Worm (Caenorhabditis elegans) whole organism, young adult: ENCODE results near the gene sre-29.
A peak's percentile ranks its signal among the peaks of the same experiment; 100 is the strongest.

ENCODE experiments used
- B0035.1 ChIP-seq: sonication (generic microtip); optimal IDR thresholded peaks from 2 replicates; lab custom pipeline; 2016; ENCODE audit warnings: missing genetic modification characterization, mild to moderate bottlenecking, missing compliant biosample characterization, missing genotype, missing genetic modification reagents
- B0261.1 ChIP-seq: sonication (generic microtip); optimal IDR thresholded peaks from 2 replicates; lab custom pipeline; 2016; ENCODE audit warnings: mild to moderate bottlenecking, missing genetic modification characterization, moderate library complexity, missing compliant biosample characterization
- B0336.3 ChIP-seq: fragments of 200-800 bp; sonication (Bioruptor generic); IDR thresholded peaks from 2 replicates; pipeline ENCODE4 v1.3.6; 2022; ENCODE audit warnings: missing genetic modification characterization, missing compliant biosample characterization
- F22D6.2 ChIP-seq: sonication (generic microtip); optimal IDR thresholded peaks from 2 replicates; lab custom pipeline; 2016; ENCODE audit warnings: mild to moderate bottlenecking, missing genetic modification characterization, missing compliant biosample characterization
- F23B12.7 ChIP-seq: sonication (generic microtip); optimal IDR thresholded peaks from 2 replicates; lab custom pipeline; 2017; ENCODE audit warnings: missing genetic modification characterization, mild to moderate bottlenecking, missing compliant biosample characterization, antibody characterized with exemption, moderate library complexity; ENCODE audit not compliant: insufficient read depth
- F33H1.4 ChIP-seq: fragments of 200-800 bp; sonication (Bioruptor generic); IDR thresholded peaks from 2 replicates; pipeline ENCODE4 v1.3.6; 2022; ENCODE audit warnings: missing genetic modification reagents, missing genetic modification characterization, missing compliant biosample characterization
- F37B4.10 ChIP-seq: fragments of 200-800 bp; sonication (Bioruptor generic); IDR thresholded peaks from 2 replicates; pipeline ENCODE4 v1.3.6; 2022; ENCODE audit warnings: missing genetic modification characterization, missing compliant biosample characterization
- F39B2.1 ChIP-seq: fragments of 200-800 bp; sonication (Bioruptor generic); IDR thresholded peaks from 2 replicates; pipeline ENCODE4 v1.3.6; 2022; ENCODE audit warnings: missing genetic modification reagents, missing genetic modification characterization, missing compliant biosample characterization
- F55B11.4 ChIP-seq: sonication (generic microtip); optimal IDR thresholded peaks from 2 replicates; lab custom pipeline; 2016; ENCODE audit warnings: missing compliant biosample characterization, missing genetic modification characterization, borderline replicate concordance; ENCODE audit not compliant: insufficient read depth
- Y53F4B.3 ChIP-seq: fragments of 200-800 bp; sonication (Bioruptor generic); IDR thresholded peaks from 2 replicates; pipeline ENCODE4 v1.3.6; 2022; ENCODE audit warnings: missing genetic modification reagents, missing genetic modification characterization, missing compliant biosample characterization
- Y67H2A.10 ChIP-seq: fragments of 200-800 bp; sonication (Bioruptor generic); conservative IDR thresholded peaks from 2 replicates; pipeline ENCODE4 v1.3.6; 2022; ENCODE audit warnings: missing genetic modification reagents, missing genetic modification characterization, missing compliant biosample characterization
- aptf-2 ChIP-seq: fragments of 200-800 bp; sonication (Bioruptor generic); conservative IDR thresholded peaks from 2 replicates; pipeline ENCODE4 v1.3.6; 2022; ENCODE audit warnings: missing genetic modification reagents, missing genetic modification characterization, missing compliant biosample characterization
- attf-5 ChIP-seq: fragments of 200-800 bp; sonication (Bioruptor generic); optimal IDR thresholded peaks from 2 replicates; lab custom pipeline; 2018; ENCODE audit warnings: mild to moderate bottlenecking, missing genetic modification characterization, missing compliant biosample characterization
- ceh-58 ChIP-seq: fragments of 200-800 bp; sonication (Bioruptor generic); IDR thresholded peaks from 2 replicates; pipeline ENCODE4 v1.3.6; 2022; ENCODE audit warnings: missing genetic modification characterization, missing compliant biosample characterization
- die-1 ChIP-seq: sonication (generic microtip); optimal IDR thresholded peaks from 2 replicates; lab custom pipeline; 2016; ENCODE audit warnings: missing genotype, mild to moderate bottlenecking, missing genetic modification characterization, missing compliant biosample characterization
- dox-1 ChIP-seq: fragments of 200-800 bp; sonication (Bioruptor generic); IDR thresholded peaks from 2 replicates; pipeline ENCODE4 v1.3.6; 2022; ENCODE audit warnings: missing genetic modification reagents, missing genetic modification characterization, missing compliant biosample characterization
- egrh-3 ChIP-seq: fragments of 200-800 bp; sonication (Bioruptor generic); IDR thresholded peaks from 2 replicates; pipeline ENCODE4 v1.3.6; 2022; ENCODE audit warnings: missing genetic modification reagents, missing genetic modification characterization, missing compliant biosample characterization
- hlh-26 ChIP-seq: fragments of 200-800 bp; sonication (Bioruptor generic); conservative IDR thresholded peaks from 2 replicates; pipeline ENCODE4 v1.3.6; 2022; ENCODE audit warnings: missing genetic modification reagents, missing genetic modification characterization, missing compliant biosample characterization
- hmg-1.2 ChIP-seq: fragments of 200-800 bp; sonication (Bioruptor generic); IDR thresholded peaks from 2 replicates; pipeline ENCODE4 v1.3.6; 2022; ENCODE audit warnings: missing genetic modification reagents, missing genetic modification characterization, missing compliant biosample characterization
- lag-1 ChIP-seq: fragments of 200-800 bp; sonication (Bioruptor generic); IDR thresholded peaks from 2 replicates; pipeline ENCODE4 v1.3.6; 2022; ENCODE audit warnings: missing genetic modification reagents, missing genetic modification characterization, missing compliant biosample characterization
- lin-26 ChIP-seq: fragments of 200-800 bp; sonication (Bioruptor generic); IDR thresholded peaks from 2 replicates; pipeline ENCODE4 v1.3.6; 2022; ENCODE audit warnings: missing genetic modification reagents, missing genetic modification characterization, missing compliant biosample characterization
- lin-54 ChIP-seq: fragments of 200-800 bp; sonication (Bioruptor generic); optimal IDR thresholded peaks from 2 replicates; lab custom pipeline; 2018; ENCODE audit warnings: mild to moderate bottlenecking, missing genetic modification characterization, missing compliant biosample characterization
- lir-1 ChIP-seq: fragments of 200-800 bp; sonication (Bioruptor generic); conservative IDR thresholded peaks from 2 replicates; pipeline ENCODE4 v1.3.6; 2022; ENCODE audit warnings: missing genetic modification reagents, missing genetic modification characterization, missing compliant biosample characterization
- lsy-27 ChIP-seq: sonication (generic microtip); optimal IDR thresholded peaks from 2 replicates; lab custom pipeline; 2017; ENCODE audit warnings: missing genetic modification characterization, mild to moderate bottlenecking, missing compliant biosample characterization, antibody characterized with exemption, missing genotype, borderline replicate concordance; ENCODE audit not compliant: insufficient read depth
- mcd-1 ChIP-seq: fragments of 200-800 bp; sonication (Bioruptor generic); IDR thresholded peaks from 2 replicates; pipeline ENCODE4 v1.3.6; 2022; ENCODE audit warnings: missing genetic modification reagents, missing genetic modification characterization, missing compliant biosample characterization
- mxl-1 ChIP-seq: sonication (generic microtip); optimal IDR thresholded peaks from 2 replicates; lab custom pipeline; 2016; ENCODE audit warnings: missing genetic modification characterization, missing compliant biosample characterization
- nfya-1 ChIP-seq: sonication (generic microtip); optimal IDR thresholded peaks from 2 replicates; lab custom pipeline; 2017; ENCODE audit warnings: antibody characterized with exemption, missing compliant biosample characterization, missing genetic modification characterization, borderline replicate concordance; ENCODE audit not compliant: insufficient read depth
- nhr-120 ChIP-seq: fragments of 200-800 bp; sonication (Bioruptor generic); IDR thresholded peaks from 2 replicates; pipeline ENCODE4 v1.3.6; 2022; ENCODE audit warnings: missing genetic modification characterization, missing compliant biosample characterization
- pha-4 ChIP-seq: fragments of 150-350 bp; sonication (generic microtip); optimal IDR thresholded peaks from 2 replicates; lab custom pipeline; 2014; ENCODE audit warnings: missing biosample characterization, missing genetic modification reagents, missing genetic modification characterization
- rcor-1 ChIP-seq: fragments of 200-800 bp; sonication (Bioruptor generic); IDR thresholded peaks from 2 replicates; pipeline ENCODE4 v1.3.6; 2022; ENCODE audit warnings: missing genetic modification reagents, missing genetic modification characterization, missing compliant biosample characterization
- rpc-1 ChIP-seq, 2 experiments: fragments of 150-350 bp in 1 of 2; sonication (generic microtip) in 1 of 2; optimal IDR thresholded peaks; 2 replicates each; lab custom pipeline; 2014 to 2018; ENCODE audit warnings: missing biosample characterization in 1 of 2, missing genetic modification characterization in 1 of 2, missing genetic modification reagents in 1 of 2, missing genotype in 1 of 2
- snpc-4 ChIP-seq, 5 experiments: fragments of 150-350 bp in 1 of 5; sonication (generic microtip) in 4 of 5; optimal IDR thresholded peaks; 2 replicates each; lab custom pipeline; 2014 to 2018; ENCODE audit warnings: missing genetic modification characterization in 5 of 5, missing biosample characterization in 3 of 5, antibody characterized with exemption in 2 of 5, mild to moderate bottlenecking in 2 of 5, missing compliant biosample characterization in 2 of 5, missing genotype in 2 of 5, moderate library complexity in 2 of 5, missing genetic modification reagents in 1 of 5
- tbp1 ChIP-seq: fragments of 200-800 bp; sonication (Bioruptor generic); optimal IDR thresholded peaks from 2 replicates; lab custom pipeline; 2018; ENCODE audit warnings: mild to moderate bottlenecking, missing genetic modification characterization, missing compliant biosample characterization
- xnd-1 ChIP-seq: sonication (generic microtip); optimal IDR thresholded peaks from 2 replicates; lab custom pipeline; 2016; ENCODE audit warnings: missing genotype, missing genetic modification reagents, missing genetic modification characterization, missing compliant biosample characterization
- zfh-2 ChIP-seq: fragments of 200-800 bp; sonication (Bioruptor generic); conservative IDR thresholded peaks from 2 replicates; pipeline ENCODE4 v1.3.6; 2022; ENCODE audit warnings: missing genetic modification reagents, missing genetic modification characterization, missing compliant biosample characterization
- zim-3 ChIP-seq: sonication (generic microtip); optimal IDR thresholded peaks from 2 replicates; lab custom pipeline; 2017; ENCODE audit warnings: mild to moderate bottlenecking, missing genetic modification characterization, moderate library complexity, missing compliant biosample characterization
- ztf-18 ChIP-seq: sonication (generic microtip); optimal IDR thresholded peaks from 2 replicates; lab custom pipeline; 2016; ENCODE audit warnings: missing genotype, mild to moderate bottlenecking, missing genetic modification characterization, missing compliant biosample characterization
- ztf-25 ChIP-seq: fragments of 200-800 bp; sonication (Bioruptor generic); IDR thresholded peaks from 2 replicates; pipeline ENCODE4 v1.3.6; 2022; ENCODE audit warnings: missing genetic modification reagents, missing genetic modification characterization, missing compliant biosample characterization
- ztf-28 ChIP-seq: fragments of 200-800 bp; sonication (Bioruptor generic); IDR thresholded peaks from 2 replicates; pipeline ENCODE4 v1.3.6; 2022; ENCODE audit warnings: missing genetic modification reagents, missing genetic modification characterization, missing compliant biosample characterization

Gene sre-29

ce11 chrII:12436717-12437116 is 35.0 kb upstream of the sre-29 start:
- no peak for TF ChIP-seq aptf-2 (GFP tag; lab: Robert Waterston, UW)
- TF ChIP-seq rcor-1, result no peak

ce11 chrII:12435202-12435872 is 33.6 kb upstream of the sre-29 start:
- TF ChIP-seq zim-3 (tag; lab: Kevin White, UChicago), result peak; percentile 1
- TF ChIP-seq F23B12.7 (tag; lab: Kevin White, UChicago), result peak; percentile 22
- TF ChIP-seq lin-26 (GFP tag; lab: Robert Waterston, UW), result peak; percentile 65; the same call in 1 of the 2 replicates
- TF ChIP-seq die-1 (tag; lab: Kevin White, UChicago), result peak; percentile 45
- no peak for TF ChIP-seq F55B11.4
- TF ChIP-seq mxl-1 (tag; lab: Kevin White, UChicago), result no peak
- TF ChIP-seq zfh-2, result peak; percentile 81
- TF ChIP-seq dox-1 (GFP tag; lab: Robert Waterston, UW), result peak; percentile 26; the same call in 1 of the 2 replicates
- peak; percentile 62 for TF ChIP-seq rpc-1 (optimal IDR thresholded peaks at IDR 0.05; lab: Kevin White, UChicago)
- peak; percentile 75 for TF ChIP-seq rpc-1 (tag; optimal IDR thresholded peaks at IDR 0.05; lab: Kevin White, UChicago)
- 0 out of 2 replicates have a peak, but pooled peaks have one; percentile 11 for TF ChIP-seq nhr-120
- no peak for TF ChIP-seq F22D6.2 (tag; lab: Kevin White, UChicago)
- 0 out of 2 replicates have a peak, but pooled peaks have one; percentile 32 for TF ChIP-seq ztf-25 (GFP tag; lab: Robert Waterston, UW)
- TF ChIP-seq tbp1 (GFP tag; lab: Kevin White, UChicago), result peak; percentile 87
- no peak for TF ChIP-seq snpc-4 (GFP tag; optimal IDR thresholded peaks at IDR 0.05; lab: Kevin White, UChicago)
- peak in 2 of 4 experiments; percentile 36 to 75 for TF ChIP-seq snpc-4 (tag; optimal IDR thresholded peaks at IDR 0.05; lab: Kevin White, UChicago)
- TF ChIP-seq hmg-1.2, result peak; percentile 23; the same call in 1 of the 2 replicates
- peak; percentile 22; the same call in 1 of the 2 replicates for TF ChIP-seq F33H1.4 (GFP tag; lab: Robert Waterston, UW)
- TF ChIP-seq mcd-1 (GFP tag; lab: Robert Waterston, UW), result no peak
- TF ChIP-seq ztf-28 (GFP tag; lab: Robert Waterston, UW), result 0 out of 2 replicates have a peak, but pooled peaks have one; percentile 13
- no peak for TF ChIP-seq attf-5 (GFP tag; lab: Kevin White, UChicago)
- peak; percentile 61 for TF ChIP-seq B0261.1 (tag; lab: Kevin White, UChicago)

ce11 chrII:12432356-12432755 is 30.7 kb upstream of the sre-29 start, which contains the start of gene dct-12:
dct-12 (minus strand) TSS chrII:12432456.
- TF ChIP-seq snpc-4 (GFP tag; optimal IDR thresholded peaks at IDR 0.05; lab: Kevin White, UChicago), result no peak
- TF ChIP-seq snpc-4 (tag; optimal IDR thresholded peaks at IDR 0.05; lab: Kevin White, UChicago), result peak in 1 of 4 experiments; percentile 35
- TF ChIP-seq B0261.1 (tag; lab: Kevin White, UChicago), result no peak
- TF ChIP-seq B0336.3 (GFP tag; lab: Robert Waterston, UW), result no peak

- no peak for TF ChIP-seq egrh-3 (GFP tag; lab: Robert Waterston, UW)
- no peak for TF ChIP-seq dox-1 (GFP tag; lab: Robert Waterston, UW)
- no peak for TF ChIP-seq aptf-2 (GFP tag; lab: Robert Waterston, UW)
- TF ChIP-seq Y53F4B.3 (GFP tag; lab: Robert Waterston, UW), result no peak
- TF ChIP-seq xnd-1 (tag; lab: Kevin White, UChicago), result no peak
- no peak for TF ChIP-seq nfya-1 (tag; lab: Kevin White, UChicago)
- TF ChIP-seq F39B2.1, result no peak
- TF ChIP-seq B0035.1, result no peak
- TF ChIP-seq lir-1, result no peak
- TF ChIP-seq ceh-58, result no peak
- no peak for TF ChIP-seq hlh-26
- TF ChIP-seq lsy-27, result no peak
- no peak for TF ChIP-seq lin-54 (GFP tag; lab: Kevin White, UChicago)
- no peak for TF ChIP-seq snpc-4 (GFP tag; optimal IDR thresholded peaks at IDR 0.05; lab: Kevin White, UChicago)
- TF ChIP-seq snpc-4 (tag; optimal IDR thresholded peaks at IDR 0.05; lab: Kevin White, UChicago), result no peak
- TF ChIP-seq ztf-18, result no peak
- no peak for TF ChIP-seq pha-4
- no peak for TF ChIP-seq Y67H2A.10 (GFP tag; lab: Robert Waterston, UW)
- no peak for TF ChIP-seq F37B4.10 (GFP tag; lab: Robert Waterston, UW)
- no peak for TF ChIP-seq lag-1
These were observed 28.1 kb upstream of the sre-29 start, which contains the start of gene Y57A10C.8 for ce11 chrII:12429743-12430142. Y57A10C.8 (minus strand) TSS chrII:12429843.
